Fruit fly (Drosophila melanogaster) whole organism, embryonic: ENCODE data around the gene Sgt1.
A peak's percentile ranks its signal among the peaks of the same experiment; 100 is the strongest.

Source experiments
- Atf-2 ChIP-seq: fragments of 200-800 bp; sonication (Bioruptor generic); optimal IDR thresholded peaks from 2 replicates; lab custom pipeline; 2016; ENCODE audit warnings: missing biosample characterization, missing genetic modification characterization
- CG10431 ChIP-seq: fragments of 200-800 bp; sonication (Bioruptor generic); optimal IDR thresholded peaks from 3 replicates; lab custom pipeline; 2018; ENCODE audit warnings: missing biosample characterization, mild to moderate bottlenecking, missing genetic modification characterization
- CG11085 ChIP-seq: fragments of 200-800 bp; sonication (Bioruptor generic); IDR thresholded peaks from 2 replicates; pipeline ENCODE4 v1.3.6; 2022; ENCODE audit warnings: missing biosample characterization, missing genetic modification characterization
- CG12659 ChIP-seq: fragments of 200-800 bp; sonication (Bioruptor generic); optimal IDR thresholded peaks from 3 replicates; lab custom pipeline; 2017; ENCODE audit warnings: mild to moderate bottlenecking, missing biosample characterization, missing genetic modification reagents, missing genetic modification characterization
- CG15011 ChIP-seq: fragments of 200-800 bp; sonication (Bioruptor generic); optimal IDR thresholded peaks from 3 replicates; lab custom pipeline; 2018; ENCODE audit warnings: missing biosample characterization, mild to moderate bottlenecking, missing genetic modification characterization
- CG15696 ChIP-seq: fragments of 200-800 bp; sonication (Bioruptor generic); optimal IDR thresholded peaks from 2 replicates; lab custom pipeline; 2019; ENCODE audit warnings: missing biosample characterization, mild to moderate bottlenecking, missing genetic modification characterization, moderate library complexity
- CG1603 ChIP-seq: fragments of 200-800 bp; sonication (Bioruptor generic); optimal IDR thresholded peaks from 2 replicates; lab custom pipeline; 2019; ENCODE audit warnings: missing biosample characterization, mild to moderate bottlenecking, missing genetic modification characterization, moderate library complexity
- CG17359 ChIP-seq: fragments of 200-800 bp; sonication (Bioruptor generic); optimal IDR thresholded peaks from 3 replicates; lab custom pipeline; 2018; ENCODE audit warnings: missing biosample characterization, mild to moderate bottlenecking, missing genetic modification characterization, moderate library complexity
- CG18476 ChIP-seq: fragments of 200-800 bp; sonication (Bioruptor generic); optimal IDR thresholded peaks from 2 replicates; lab custom pipeline; 2016; ENCODE audit warnings: missing biosample characterization, mild to moderate bottlenecking, missing genetic modification characterization
- CG2129 ChIP-seq: fragments of 200-800 bp; sonication (Bioruptor generic); IDR thresholded peaks from 2 replicates; pipeline ENCODE4 v1.3.6; 2022; ENCODE audit warnings: missing biosample characterization, missing genetic modification characterization; ENCODE audit not compliant: partially characterized antibody
- CG2875 ChIP-seq: fragments of 200-800 bp; sonication (Bioruptor generic); optimal IDR thresholded peaks from 2 replicates; lab custom pipeline; 2017; ENCODE audit warnings: missing biosample characterization, mild to moderate bottlenecking, missing genetic modification characterization, missing genetic modification reagents
- CG30431 ChIP-seq: fragments of 200-800 bp; sonication (Bioruptor generic); optimal IDR thresholded peaks from 2 replicates; lab custom pipeline; 2017; ENCODE audit warnings: missing biosample characterization, missing genetic modification characterization
- CG4282 ChIP-seq: fragments of 200-800 bp; sonication (Bioruptor generic); optimal IDR thresholded peaks from 2 replicates; lab custom pipeline; 2016; ENCODE audit warnings: missing biosample characterization, missing genetic modification characterization
- CG4424 ChIP-seq: fragments of 200-800 bp; sonication (Bioruptor generic); optimal IDR thresholded peaks from 3 replicates; lab custom pipeline; 2016; ENCODE audit warnings: missing biosample characterization, missing genetic modification characterization
- CG6254 ChIP-seq: fragments of 200-800 bp; sonication (Bioruptor generic); optimal IDR thresholded peaks from 3 replicates; lab custom pipeline; 2017; ENCODE audit warnings: mild to moderate bottlenecking, missing biosample characterization, missing genetic modification reagents, missing genetic modification characterization
- CG6272 ChIP-seq: fragments of 200-800 bp; sonication (Bioruptor generic); IDR thresholded peaks from 2 replicates; pipeline ENCODE4 v1.3.6; 2022; ENCODE audit warnings: missing biosample characterization, missing genetic modification characterization
- CG6689 ChIP-seq: fragments of 200-800 bp; sonication (Bioruptor generic); IDR thresholded peaks from 2 replicates; pipeline ENCODE4 v1.3.6; 2022; ENCODE audit warnings: missing biosample characterization, missing genetic modification characterization
- CG6813 ChIP-seq: fragments of 200-800 bp; sonication (Bioruptor generic); optimal IDR thresholded peaks from 2 replicates; lab custom pipeline; 2017; ENCODE audit warnings: missing biosample characterization, missing genetic modification characterization, mild to moderate bottlenecking, moderate library complexity, missing genetic modification reagents
- CG7271 ChIP-seq: fragments of 200-800 bp; sonication (Bioruptor generic); optimal IDR thresholded peaks from 2 replicates; lab custom pipeline; 2018; ENCODE audit warnings: missing biosample characterization, mild to moderate bottlenecking, missing genetic modification characterization, moderate library complexity
- CG7963 ChIP-seq: fragments of 200-800 bp; sonication (Bioruptor generic); IDR thresholded peaks from 3 replicates; pipeline ENCODE4 v1.3.6; 2022; ENCODE audit warnings: missing biosample characterization, missing genetic modification characterization; ENCODE audit not compliant: partially characterized antibody
- CG9215 ChIP-seq: fragments of 200-800 bp; sonication (Bioruptor generic); IDR thresholded peaks from 2 replicates; pipeline ENCODE4 v1.3.6; 2022; ENCODE audit warnings: missing biosample characterization, missing genetic modification characterization
- CG9932 ChIP-seq: fragments of 200-800 bp; sonication (Bioruptor generic); IDR thresholded peaks from 2 replicates; pipeline ENCODE4 v1.3.6; 2022; ENCODE audit warnings: missing biosample characterization, missing genetic modification characterization
- E2f2 ChIP-seq: fragments of 200-800 bp; sonication (Bioruptor generic); IDR thresholded peaks from 2 replicates; pipeline ENCODE4 v1.3.6; 2022; ENCODE audit warnings: missing biosample characterization, missing genetic modification characterization
- Fer1 ChIP-seq: fragments of 200-800 bp; sonication (Bioruptor generic); optimal IDR thresholded peaks from 2 replicates; lab custom pipeline; 2017; ENCODE audit warnings: missing biosample characterization, mild to moderate bottlenecking, missing genetic modification characterization
- HLH3B ChIP-seq: fragments of 200-800 bp; sonication (Bioruptor generic); IDR thresholded peaks from 2 replicates; pipeline ENCODE4 v1.3.6; 2022; ENCODE audit warnings: missing biosample characterization, missing genetic modification characterization
- Hmr ChIP-seq: fragments of 200-800 bp; sonication (Bioruptor generic); optimal IDR thresholded peaks from 3 replicates; lab custom pipeline; 2017; ENCODE audit warnings: mild to moderate bottlenecking, missing biosample characterization, missing genetic modification reagents, missing genetic modification characterization
- MBD-R2 ChIP-seq: fragments of 200-800 bp; sonication (Bioruptor generic); IDR thresholded peaks from 2 replicates; pipeline ENCODE4 v1.3.6; 2022; ENCODE audit warnings: missing biosample characterization, missing genetic modification characterization
- Oaz ChIP-seq: fragments of 200-800 bp; sonication (Bioruptor generic); IDR thresholded peaks from 2 replicates; pipeline ENCODE4 v1.3.6; 2022; ENCODE audit warnings: missing biosample characterization, missing genetic modification characterization
- Rx ChIP-seq: fragments of 200-800 bp; sonication (Bioruptor generic); IDR thresholded peaks from 2 replicates; pipeline ENCODE4 v1.3.6; 2022; ENCODE audit warnings: missing biosample characterization, missing genetic modification characterization
- Six4 ChIP-seq: fragments of 200-800 bp; sonication (Bioruptor generic); optimal IDR thresholded peaks from 2 replicates; lab custom pipeline; 2016; ENCODE audit warnings: missing biosample characterization, missing genetic modification characterization
- Usf ChIP-seq: fragments of 200-800 bp; sonication (Bioruptor generic); optimal IDR thresholded peaks from 2 replicates; lab custom pipeline; 2017; ENCODE audit warnings: missing genotype, missing biosample characterization, missing genetic modification characterization
- ac ChIP-seq: fragments of 200-800 bp; sonication (Bioruptor generic); optimal IDR thresholded peaks from 3 replicates; lab custom pipeline; 2017; ENCODE audit warnings: missing biosample characterization, mild to moderate bottlenecking, missing genetic modification characterization
- aop ChIP-seq: fragments of 200-800 bp; sonication (Bioruptor generic); IDR thresholded peaks from 2 replicates; pipeline ENCODE4 v1.3.6; 2022; ENCODE audit warnings: missing biosample characterization, missing genetic modification characterization
- bbx ChIP-seq: fragments of 200-800 bp; sonication (Bioruptor generic); IDR thresholded peaks from 2 replicates; pipeline ENCODE4 v1.3.6; 2022; ENCODE audit warnings: missing biosample characterization, missing genetic modification characterization; ENCODE audit not compliant: partially characterized antibody
- cwo ChIP-seq: fragments of 200-800 bp; sonication (Bioruptor generic); optimal IDR thresholded peaks from 3 replicates; lab custom pipeline; 2017; ENCODE audit warnings: missing biosample characterization, missing genetic modification characterization, mild to moderate bottlenecking, moderate library complexity, missing genetic modification reagents
- dmrt11E ChIP-seq: fragments of 200-800 bp; sonication (Bioruptor generic); optimal IDR thresholded peaks from 3 replicates; lab custom pipeline; 2018; ENCODE audit warnings: missing biosample characterization, mild to moderate bottlenecking, missing genetic modification characterization, moderate library complexity
- dysf ChIP-seq: fragments of 200-800 bp; sonication (Bioruptor generic); IDR thresholded peaks from 3 replicates; pipeline ENCODE4 v1.3.6; 2022; ENCODE audit warnings: missing biosample characterization, missing genetic modification characterization
- jing ChIP-seq: fragments of 200-800 bp; sonication (Bioruptor generic); optimal IDR thresholded peaks from 2 replicates; lab custom pipeline; 2018; ENCODE audit warnings: missing biosample characterization, mild to moderate bottlenecking, missing genetic modification characterization
- lbe ChIP-seq: fragments of 200-800 bp; sonication (Bioruptor generic); optimal IDR thresholded peaks from 2 replicates; lab custom pipeline; 2016; ENCODE audit warnings: missing biosample characterization, mild to moderate bottlenecking, missing genetic modification characterization
- nerfin-1 ChIP-seq: fragments of 200-800 bp; sonication (Bioruptor generic); optimal IDR thresholded peaks from 3 replicates; lab custom pipeline; 2019; ENCODE audit warnings: missing biosample characterization, mild to moderate bottlenecking, missing genetic modification characterization, moderate library complexity
- odd ChIP-seq: fragments of 200-800 bp; sonication (Bioruptor generic); optimal IDR thresholded peaks from 2 replicates; lab custom pipeline; 2017; ENCODE audit warnings: missing biosample characterization, mild to moderate bottlenecking, missing genetic modification characterization
- psq ChIP-seq: fragments of 200-800 bp; sonication (Bioruptor generic); optimal IDR thresholded peaks from 2 replicates; lab custom pipeline; 2017; ENCODE audit warnings: missing biosample characterization, missing genetic modification characterization
- seq ChIP-seq: fragments of 200-800 bp; sonication (Bioruptor generic); IDR thresholded peaks from 2 replicates; pipeline ENCODE4 v1.3.6; 2022; ENCODE audit warnings: missing biosample characterization, missing genetic modification characterization
- sim ChIP-seq: fragments of 200-800 bp; sonication (Bioruptor generic); IDR thresholded peaks from 2 replicates; pipeline ENCODE4 v1.3.6; 2022; ENCODE audit warnings: missing biosample characterization, missing genetic modification characterization
- toy ChIP-seq: fragments of 200-800 bp; sonication (Bioruptor generic); IDR thresholded peaks from 2 replicates; pipeline ENCODE4 v1.3.6; 2022; ENCODE audit warnings: missing biosample characterization, missing genetic modification characterization
- ttk ChIP-seq: fragments of 200-800 bp; sonication (Bioruptor generic); IDR thresholded peaks from 2 replicates; pipeline ENCODE4 v2.1.2; 2022; ENCODE audit warnings: missing biosample characterization, missing genetic modification characterization
- usp ChIP-seq: fragments of >200 bp; optimal IDR thresholded peaks from 2 replicates; lab custom pipeline; 2017; ENCODE audit warnings: missing biosample characterization, missing genetic modification characterization
- wor ChIP-seq: fragments of 200-800 bp; sonication (Bioruptor generic); IDR thresholded peaks from 2 replicates; pipeline ENCODE4 v1.3.6; 2022; ENCODE audit warnings: missing biosample characterization, missing genetic modification characterization
- zfh1 ChIP-seq: fragments of 200-800 bp; sonication (Bioruptor generic); IDR thresholded peaks from 3 replicates; pipeline ENCODE4 v1.3.6; 2022; ENCODE audit warnings: missing biosample characterization, missing genetic modification characterization

Gene Sgt1

dm6 chr3R:8333768-8334470 is 28.8 kb upstream of the Sgt1 start, which contains the start of gene Poxm (continued):
- peak; percentile 67; the same call in 2 of the 3 replicates for TF ChIP-seq zfh1 (GFP tag; lab: Robert Waterston, UW)
- peak; percentile 94 for TF ChIP-seq CG6689 (GFP tag; lab: Robert Waterston, UW)
- peak; percentile 78 for TF ChIP-seq seq
- TF ChIP-seq CG11085 (GFP tag; lab: Robert Waterston, UW): peak; percentile 57
- peak; percentile 74 for TF ChIP-seq CG6813 (GFP tag; lab: Kevin White, UChicago)
- no peak for TF ChIP-seq toy (GFP tag; lab: Robert Waterston, UW)
- TF ChIP-seq cwo: peak; percentile 74
- TF ChIP-seq CG12659 (GFP tag; lab: Kevin White, UChicago): peak; percentile 92
- TF ChIP-seq MBD-R2: no peak
- peak; percentile 85 for TF ChIP-seq CG2875 (GFP tag; lab: Kevin White, UChicago)
- peak; percentile 88 for TF ChIP-seq Six4 (GFP tag; lab: Kevin White, UChicago)
- TF ChIP-seq Fer1 (GFP tag; lab: Kevin White, UChicago): no peak
- peak; percentile 73 for TF ChIP-seq CG10431
- TF ChIP-seq Hmr (GFP tag; lab: Kevin White, UChicago): peak; percentile 82
- peak; percentile 89 for TF ChIP-seq CG9215 (GFP tag; lab: Robert Waterston, UW)
- peak; percentile 28 for TF ChIP-seq CG1603 (tag; lab: Kevin White, UChicago)
- TF ChIP-seq CG6272 (GFP tag; lab: Robert Waterston, UW): peak; percentile 83
- TF ChIP-seq Atf-2 (GFP tag; lab: Kevin White, UChicago): peak; percentile 68
- peak; percentile 91 for TF ChIP-seq dmrt11E (tag; lab: Kevin White, UChicago)
- peak; percentile 53; the same call in 1 of the 2 replicates for TF ChIP-seq E2f2 (GFP tag; lab: Robert Waterston, UW)
- 0 out of 2 replicates have a peak, but pooled peaks have one; percentile 21 for TF ChIP-seq bbx (GFP tag; lab: Robert Waterston, UW)
- TF ChIP-seq CG4424: peak; percentile 95
- TF ChIP-seq ac (GFP tag; lab: Kevin White, UChicago): peak; percentile 75
- peak; percentile 84 for TF ChIP-seq CG15011 (GFP tag; lab: Kevin White, UChicago)
- TF ChIP-seq jing (GFP tag; lab: Kevin White, UChicago): peak; percentile 58
- peak; percentile 90 for TF ChIP-seq CG30431 (GFP tag; lab: Kevin White, UChicago)
- TF ChIP-seq CG17359: peak; percentile 88
- peak; percentile 94 for TF ChIP-seq dysf (GFP tag; lab: Robert Waterston, UW)
- peak; percentile 71 for TF ChIP-seq Rx (GFP tag; lab: Robert Waterston, UW)
- TF ChIP-seq HLH3B (GFP tag; lab: Robert Waterston, UW): peak; percentile 82
- no peak for TF ChIP-seq CG2129 (GFP tag; lab: Robert Waterston, UW)
- TF ChIP-seq CG4282: no peak
- no peak for TF ChIP-seq aop (GFP tag; lab: Robert Waterston, UW)
- TF ChIP-seq CG15696: peak; percentile 94
- TF ChIP-seq ttk (GFP tag; lab: Robert Waterston, UW): peak; percentile 80
- no peak for TF ChIP-seq CG7271
- peak; percentile 58; the same call in 1 of the 2 replicates for TF ChIP-seq sim
- no peak for TF ChIP-seq CG7963 (GFP tag; lab: Robert Waterston, UW)
- no peak for TF ChIP-seq usp (GFP tag; lab: Kevin White, UChicago)
- TF ChIP-seq wor (GFP tag; lab: Robert Waterston, UW): peak; percentile 82; the same call in 1 of the 2 replicates
- peak; percentile 80 for TF ChIP-seq lbe (GFP tag; lab: Kevin White, UChicago)
- TF ChIP-seq Oaz (GFP tag; lab: Robert Waterston, UW): peak; percentile 78
- peak; percentile 71 for TF ChIP-seq psq (GFP tag; lab: Kevin White, UChicago)
- peak; percentile 86 for TF ChIP-seq CG6254 (GFP tag; lab: Kevin White, UChicago)
- peak; percentile 71 for TF ChIP-seq CG9932 (GFP tag; lab: Robert Waterston, UW)
- peak; percentile 81 for TF ChIP-seq CG18476 (GFP tag; lab: Kevin White, UChicago)
- peak; percentile 81 for TF ChIP-seq odd
- peak; percentile 91 for TF ChIP-seq Usf (GFP tag; lab: Kevin White, UChicago)
- TF ChIP-seq nerfin-1: peak; percentile 90
